In genomic region chrII:9280048-9280772, ce11 we compare ENCODE assay signal across 5 worm cellular contexts.
A peak's percentile ranks its signal among the peaks of the same experiment; 100 is the strongest.
TF ChIP-seq lines count a peak whose summit lies in the region.

Gene gldi-3, minus strand, starts transcription at chrII:9280098.

TF ChIP-seq in whole organism, L1 larva, 84 proteins besides CTCF, POLR2A, EP300 and RAD21:
- TF ChIP-seq elt-3 (tag; optimal IDR thresholded peaks at IDR 0.05; lab: Kevin White, UChicago), result peak in 1 of 6 experiments; percentile 35
- TF ChIP-seq ama-1 (optimal IDR thresholded peaks at IDR 0.05; lab: Kevin White, UChicago), result no peak
- TF ChIP-seq efl-1 (optimal IDR thresholded peaks at IDR 0.05; lab: Kevin White, UChicago), result no peak
- peak in 1 of 2 experiments; percentile 46 for TF ChIP-seq efl-1 (GFP tag; optimal IDR thresholded peaks at IDR 0.05 in 1 of 2; lab: Kevin White, UChicago)
- no peak for TF ChIP-seq pax-3 (tag; optimal IDR thresholded peaks at IDR 0.05; lab: Kevin White, UChicago)
- no peak for TF ChIP-seq lin-14 (GFP tag; optimal IDR thresholded peaks at IDR 0.05; lab: Kevin White, UChicago)
- peak; percentile 14 for TF ChIP-seq nhr-20 (tag; optimal IDR thresholded peaks at IDR 0.05; lab: Kevin White, UChicago)
- TF ChIP-seq ceh-8 (GFP tag; optimal IDR thresholded peaks at IDR 0.05; lab: Kevin White, UChicago), result no peak
- TF ChIP-seq zag-1 (tag; optimal IDR thresholded peaks at IDR 0.05; lab: Kevin White, UChicago), result no peak
- TF ChIP-seq dsc-1 (tag; optimal IDR thresholded peaks at IDR 0.05; lab: Kevin White, UChicago), result no peak
- peak in 1 of 2 experiments; percentile 12 for TF ChIP-seq lin-35 (GFP tag; optimal IDR thresholded peaks at IDR 0.05; lab: Kevin White, UChicago)
- no peak for TF ChIP-seq nhr-77 (tag; optimal IDR thresholded peaks at IDR 0.05; lab: Kevin White, UChicago)
- peak; percentile 6 for TF ChIP-seq blmp-1 (tag; optimal IDR thresholded peaks at IDR 0.05; lab: Kevin White, UChicago)

TF ChIP-seq in whole organism, L2 larva, 48 proteins besides CTCF, POLR2A, EP300 and RAD21:
- TF ChIP-seq R02D3.7 (tag; optimal IDR thresholded peaks at IDR 0.05; lab: Kevin White, UChicago), result no peak
- TF ChIP-seq lsy-2 (tag; optimal IDR thresholded peaks at IDR 0.05; lab: Kevin White, UChicago), result peak in 1 of 2 experiments; percentile 23
- TF ChIP-seq ztf-1 (GFP tag; conservative IDR thresholded peaks at IDR 0.05; lab: Robert Waterston, UW), result no peak
- TF ChIP-seq fos-1 (tag; optimal IDR thresholded peaks at IDR 0.05; lab: Kevin White, UChicago), result peak; percentile 48
- TF ChIP-seq ztf-4 (tag; optimal IDR thresholded peaks at IDR 0.05; lab: Kevin White, UChicago), result peak; percentile 16
TF ChIP-seq in whole organism, L2 larva: peak in this region for 3.

TF ChIP-seq in whole organism, L3 larva, 47 proteins besides CTCF, POLR2A, EP300 and RAD21:
- TF ChIP-seq fkh-2 (tag; optimal IDR thresholded peaks at IDR 0.05; lab: Kevin White, UChicago) (no peak), pqm-1 (tag; optimal IDR thresholded peaks at IDR 0.05; lab: Kevin White, UChicago) (peak; percentile 7), elt-2 (tag; optimal IDR thresholded peaks at IDR 0.05; lab: Kevin White, UChicago) (peak; percentile 61)
TF ChIP-seq in whole organism, L3 larva: peak in this region for 2.

TF ChIP-seq in whole organism, L4 larva, 104 proteins besides CTCF, POLR2A, EP300 and RAD21 (continues in another document):
- TF ChIP-seq zip-2 (tag; optimal IDR thresholded peaks at IDR 0.05; lab: Kevin White, UChicago) (no peak), dmd-8 (GFP tag; IDR thresholded peaks at IDR 0.05; lab: Robert Waterston, UW) (no peak), T26A8.4 (GFP tag; IDR thresholded peaks at IDR 0.05; lab: Robert Waterston, UW) (no peak), nhr-77 (tag; optimal IDR thresholded peaks at IDR 0.05; lab: Kevin White, UChicago) (peak; percentile 13), lin-38 (GFP tag; IDR thresholded peaks at IDR 0.05; lab: Robert Waterston, UW) (no peak), F26F4.8 (GFP tag; conservative IDR thresholded peaks at IDR 0.05; lab: Robert Waterston, UW) (no peak), unc-39 (tag; optimal IDR thresholded peaks at IDR 0.05; lab: Kevin White, UChicago) (no peak), daf-8 (GFP tag; IDR thresholded peaks at IDR 0.05; lab: Robert Waterston, UW) (no peak), ztf-7 (tag; optimal IDR thresholded peaks at IDR 0.05; lab: Kevin White, UChicago) (no peak), ZK546.5 (tag; optimal IDR thresholded peaks at IDR 0.05; lab: Kevin White, UChicago) (no peak), egl-27 (tag; optimal IDR thresholded peaks at IDR 0.05; lab: Kevin White, UChicago) (no peak), vab-7 (GFP tag; IDR thresholded peaks at IDR 0.05; lab: Robert Waterston, UW) (no peak), F44E2.7 (GFP tag; IDR thresholded peaks at IDR 0.05; lab: Robert Waterston, UW) (no peak), skn-1 (tag; optimal IDR thresholded peaks at IDR 0.05; lab: Kevin White, UChicago) (no peak), arid-1 (GFP tag; conservative IDR thresholded peaks at IDR 0.05; lab: Robert Waterston, UW) (no peak), snpc-4 (tag; optimal IDR thresholded peaks at IDR 0.05; lab: Kevin White, UChicago) (no peak), daf-12 (tag; optimal IDR thresholded peaks at IDR 0.05; lab: Kevin White, UChicago) (no peak), nhr-42 (GFP tag; IDR thresholded peaks at IDR 0.05; lab: Robert Waterston, UW) (no peak), ctbp-1 (GFP tag; IDR thresholded peaks at IDR 0.05; lab: Robert Waterston, UW) (no peak), daf-19 (GFP tag; conservative IDR thresholded peaks at IDR 0.05; lab: Robert Waterston, UW) (no peak), nhr-237 (tag; optimal IDR thresholded peaks at IDR 0.05; lab: Kevin White, UChicago) (no peak), D1046.2 (GFP tag; IDR thresholded peaks at IDR 0.05; lab: Robert Waterston, UW) (no peak), lin-39 (tag; optimal IDR thresholded peaks at IDR 0.05; lab: Kevin White, UChicago) (no peak), dve-1 (tag; optimal IDR thresholded peaks at IDR 0.05; lab: Kevin White, UChicago; ENCODE audit: insufficient read depth) (peak; percentile 72), nhr-48 (tag; optimal IDR thresholded peaks at IDR 0.05; lab: Kevin White, UChicago) (peak; percentile 22), ces-1 (GFP tag; optimal IDR thresholded peaks at IDR 0.05; lab: Kevin White, UChicago) (no peak), mep-1 (tag; optimal IDR thresholded peaks at IDR 0.05; lab: Kevin White, UChicago) (no peak), nhr-41 (GFP tag; IDR thresholded peaks at IDR 0.05; lab: Robert Waterston, UW) (no peak), gei-8 (GFP tag; optimal IDR thresholded peaks at IDR 0.05; lab: Kevin White, UChicago) (no peak), mxl-3 (GFP tag; optimal IDR thresholded peaks at IDR 0.05; lab: Kevin White, UChicago) (no peak), nhr-102 (tag; optimal IDR thresholded peaks at IDR 0.05; lab: Kevin White, UChicago) (no peak), snpc-1.2 (GFP tag; IDR thresholded peaks at IDR 0.05; lab: Robert Waterston, UW) (no peak), nhr-10 (tag; optimal IDR thresholded peaks at IDR 0.05; lab: Kevin White, UChicago) (no peak), nhr-28 (tag; optimal IDR thresholded peaks at IDR 0.05; lab: Kevin White, UChicago) (peak; percentile 87), cey-2 (tag; optimal IDR thresholded peaks at IDR 0.05; lab: Kevin White, UChicago; ENCODE audit: borderline replicate concordance, insufficient read depth) (no peak), ama-1 (optimal IDR thresholded peaks at IDR 0.05; lab: Kevin White, UChicago) (no peak), nhr-25 (tag; optimal IDR thresholded peaks at IDR 0.05; lab: Kevin White, UChicago; ENCODE audit: borderline replicate concordance, insufficient read depth) (no peak), lsy-2 (tag; optimal IDR thresholded peaks at IDR 0.05; lab: Kevin White, UChicago) (no peak)

TF ChIP-seq in whole organism, young adult, 124 proteins besides CTCF, POLR2A, EP300 and RAD21:
- TF ChIP-seq F37B4.10 (GFP tag; IDR thresholded peaks at IDR 0.05; lab: Robert Waterston, UW) (no peak), mel-28 (tag; optimal IDR thresholded peaks at IDR 0.05; lab: Kevin White, UChicago; ENCODE audit: borderline replicate concordance) (no peak), nfyb-1 (GFP tag; IDR thresholded peaks at IDR 0.05; lab: Robert Waterston, UW) (0 out of 2 replicates have a peak, but pooled peaks have one; percentile 20), unc-62 (GFP tag; optimal IDR thresholded peaks at IDR 0.05; lab: Kevin White, UChicago) (peak; percentile 49), hlh-12 (tag; optimal IDR thresholded peaks at IDR 0.05; lab: Kevin White, UChicago) (no peak), nhr-80 (tag; optimal IDR thresholded peaks at IDR 0.05; lab: Kevin White, UChicago) (peak; percentile 61), let-607 (tag; optimal IDR thresholded peaks at IDR 0.05; lab: Kevin White, UChicago) (peak in 1 of 2 experiments; percentile 51), F33H1.4 (GFP tag; IDR thresholded peaks at IDR 0.05; lab: Robert Waterston, UW) (no peak)
TF ChIP-seq in whole organism, young adult: peak in this region for 4.
